Fruit fly (Drosophila melanogaster) whole organism, pupa: ENCODE results near the gene hng2.

Experiments used
- CG17806 ChIP-seq: fragments of 200-800 bp; sonication (Bioruptor generic); optimal IDR thresholded peaks from 2 replicates; lab custom pipeline; 2018; ENCODE audit warnings: missing biosample characterization, mild to moderate bottlenecking, missing genetic modification characterization, moderate library complexity
- CG34367 ChIP-seq: fragments of 200-800 bp; sonication (Bioruptor generic); optimal IDR thresholded peaks from 2 replicates; lab custom pipeline; 2018; ENCODE audit warnings: missing biosample characterization, mild to moderate bottlenecking, missing genetic modification characterization
- CG8301 ChIP-seq: fragments of 200-800 bp; sonication (Bioruptor generic); optimal IDR thresholded peaks from 2 replicates; lab custom pipeline; 2018; ENCODE audit warnings: missing biosample characterization, mild to moderate bottlenecking, missing genetic modification characterization

- TF ChIP-seq CG17806 (tag; lab: Kevin White, UChicago) (no peak), CG34367 (no peak), CG8301 (no peak)
These were observed 7.8 kb upstream of the hng2 start for dm6 chr3R:8798332-8798731.
